Worm (Caenorhabditis elegans): ENCODE measurements around the gene R08A2.9.

Gene R08A2.9

DNA sequence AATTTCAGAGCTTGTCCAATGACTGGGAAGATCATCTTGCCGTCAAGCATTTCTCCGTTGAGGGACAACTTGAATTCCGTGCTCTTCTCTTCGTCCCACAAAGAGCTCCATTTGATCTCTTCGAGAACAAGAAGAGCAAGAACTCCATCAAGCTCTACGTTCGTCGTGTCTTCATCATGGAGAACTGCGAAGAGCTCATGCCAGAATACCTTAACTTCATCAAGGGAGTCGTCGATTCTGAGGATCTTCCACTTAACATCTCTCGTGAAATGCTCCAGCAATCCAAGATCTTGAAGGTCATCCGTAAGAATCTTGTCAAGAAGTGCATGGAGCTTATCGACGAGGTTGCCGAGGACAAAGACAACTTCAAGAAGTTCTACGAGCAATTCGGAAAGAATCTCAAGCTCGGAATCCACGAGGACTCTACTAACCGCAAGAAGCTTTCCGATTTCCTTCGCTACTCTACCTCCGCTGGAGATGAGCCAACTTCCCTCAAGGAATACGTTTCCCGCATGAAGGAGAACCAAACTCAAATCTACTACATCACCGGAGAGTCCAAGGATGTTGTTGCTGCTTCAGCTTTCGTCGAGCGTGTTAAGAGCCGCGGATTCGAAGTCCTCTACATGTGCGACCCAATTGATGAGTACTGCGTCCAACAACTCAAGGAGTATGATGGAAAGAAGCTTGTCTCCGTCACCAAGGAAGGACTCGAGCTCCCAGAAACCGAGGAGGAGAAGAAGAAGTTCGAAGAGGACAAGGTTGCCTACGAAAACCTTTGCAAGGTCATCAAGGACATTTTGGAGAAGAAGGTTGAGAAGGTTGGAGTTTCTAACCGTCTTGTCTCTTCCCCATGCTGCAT is 20.7 kb upstream of the R08A2.9 start (continued):
- no peak for TF ChIP-seq cebp-1 (GFP tag; IDR thresholded peaks at IDR 0.05)
- TF ChIP-seq cebp-1 (tag; optimal IDR thresholded peaks at IDR 0.05), result peak; percentile 12
- TF ChIP-seq Y79H2A.3 (GFP tag; conservative IDR thresholded peaks at IDR 0.05), result no peak
- no peak for TF ChIP-seq xnd-1 (tag; optimal IDR thresholded peaks at IDR 0.05)
- TF ChIP-seq nfyb-1 (GFP tag; IDR thresholded peaks at IDR 0.05), result peak; percentile 7; the same call in 1 of the 2 replicates
- TF ChIP-seq F49E8.2 (tag; optimal IDR thresholded peaks at IDR 0.05; ENCODE audit: insufficient read depth), result no peak
- TF ChIP-seq rcor-1 (GFP tag; IDR thresholded peaks at IDR 0.05), result no peak
- TF ChIP-seq F39B2.1 (GFP tag; IDR thresholded peaks at IDR 0.05), result no peak
- TF ChIP-seq T07F8.4 (tag; optimal IDR thresholded peaks at IDR 0.05), result no peak
- TF ChIP-seq athp-1 (tag; optimal IDR thresholded peaks at IDR 0.05), result no peak
- TF ChIP-seq fkh-3 (tag; optimal IDR thresholded peaks at IDR 0.05), result no peak
- TF ChIP-seq let-607 (tag; optimal IDR thresholded peaks at IDR 0.05), result no peak
- TF ChIP-seq ztf-18 (tag; optimal IDR thresholded peaks at IDR 0.05), result no peak
- TF ChIP-seq hmg-1.2 (GFP tag; IDR thresholded peaks at IDR 0.05), result no peak; the same call in 1 of the 2 replicates
- TF ChIP-seq aptf-3 (GFP tag; IDR thresholded peaks at IDR 0.05), result no peak
- TF ChIP-seq zfh-2 (GFP tag; conservative IDR thresholded peaks at IDR 0.05), result 0 out of 2 replicates have a peak, but pooled peaks have one; percentile 54
- TF ChIP-seq Y56A3A.18 (GFP tag; IDR thresholded peaks at IDR 0.05), result peak; percentile 23
- no peak for TF ChIP-seq nhr-80 (tag; optimal IDR thresholded peaks at IDR 0.05)
- TF ChIP-seq F55B11.4 (tag; optimal IDR thresholded peaks at IDR 0.05; ENCODE audit: borderline replicate concordance, insufficient read depth), result no peak
- peak; percentile 65 for TF ChIP-seq ama-1 (optimal IDR thresholded peaks at IDR 0.05)
- no peak for TF ChIP-seq ama-1 (GFP tag; optimal IDR thresholded peaks at IDR 0.05)
- no peak for TF ChIP-seq nhr-27 (tag; optimal IDR thresholded peaks at IDR 0.05)
- no peak for TF ChIP-seq ztf-22 (GFP tag; optimal IDR thresholded peaks at IDR 0.05)
- peak; percentile 40; the same call in 1 of the 2 replicates for TF ChIP-seq mcd-1 (GFP tag; IDR thresholded peaks at IDR 0.05)
- no peak for TF ChIP-seq rpc-1 (optimal IDR thresholded peaks at IDR 0.05)
- no peak for TF ChIP-seq rpc-1 (tag; optimal IDR thresholded peaks at IDR 0.05)
- no peak for TF ChIP-seq hmg-20 (GFP tag; IDR thresholded peaks at IDR 0.05)
- no peak for TF ChIP-seq sea-2 (GFP tag; IDR thresholded peaks at IDR 0.05)
- no peak for TF ChIP-seq repo-1 (tag; optimal IDR thresholded peaks at IDR 0.05)
- no peak for TF ChIP-seq ztf-3 (GFP tag; optimal IDR thresholded peaks at IDR 0.05)
- TF ChIP-seq egrh-3 (GFP tag; IDR thresholded peaks at IDR 0.05), result no peak
- TF ChIP-seq Y95B8A.8 (GFP tag; IDR thresholded peaks at IDR 0.05), result peak; percentile 7; the same call in 1 of the 2 replicates
- TF ChIP-seq egl-44 (GFP tag; IDR thresholded peaks at IDR 0.05), result no peak; the same call in none of the 2 replicates
- no peak for TF ChIP-seq mxl-1 (tag; optimal IDR thresholded peaks at IDR 0.05)
- TF ChIP-seq nfya-1 (tag; optimal IDR thresholded peaks at IDR 0.05; ENCODE audit: borderline replicate concordance, insufficient read depth), result no peak
- TF ChIP-seq madf-6 (GFP tag; IDR thresholded peaks at IDR 0.05), result peak; percentile 5; the same call in 1 of the 2 replicates
- TF ChIP-seq K12H6.12 (tag; optimal IDR thresholded peaks at IDR 0.05), result no peak
- TF ChIP-seq bed-2 (GFP tag; IDR thresholded peaks at IDR 0.05), result no peak
- no peak for TF ChIP-seq nhr-120 (GFP tag; IDR thresholded peaks at IDR 0.05)
- TF ChIP-seq Y53G8AR.9 (GFP tag; conservative IDR thresholded peaks at IDR 0.05), result peak; percentile 28; the same call in 1 of the 2 replicates
- TF ChIP-seq C17E4.6 (GFP tag; IDR thresholded peaks at IDR 0.05), result no peak
- no peak for TF ChIP-seq ztf-26 (tag; optimal IDR thresholded peaks at IDR 0.05)
- no peak for TF ChIP-seq ceh-40 (GFP tag; IDR thresholded peaks at IDR 0.05)
- TF ChIP-seq lin-40 (tag; optimal IDR thresholded peaks at IDR 0.05), result no peak
- TF ChIP-seq egl-18 (GFP tag; IDR thresholded peaks at IDR 0.05), result no peak
